Fruit fly (Drosophila melanogaster) whole organism, wandering third instar larva: ENCODE results near the gene Invadolysin.

Experiments used
- Abd-B ChIP-seq: fragments of >200 bp; optimal IDR thresholded peaks from 2 replicates; lab custom pipeline; 2017; ENCODE audit warnings: missing biosample characterization, missing genetic modification characterization
- CG32264 ChIP-seq: fragments of 200-800 bp; sonication (Bioruptor generic); optimal IDR thresholded peaks from 2 replicates; lab custom pipeline; 2016; ENCODE audit warnings: missing biosample characterization, missing genetic modification characterization
- CG9705 ChIP-seq: fragments of 200-800 bp; sonication (Bioruptor generic); optimal IDR thresholded peaks from 2 replicates; lab custom pipeline; 2018; ENCODE audit warnings: missing biosample characterization, mild to moderate bottlenecking, missing genetic modification characterization
- CrebA ChIP-seq: fragments of 200-800 bp; sonication (Bioruptor generic); optimal IDR thresholded peaks from 2 replicates; lab custom pipeline; 2016; ENCODE audit warnings: missing biosample characterization, mild to moderate bottlenecking, missing genetic modification characterization, borderline replicate concordance
- Dfd ChIP-seq: fragments of >200 bp; optimal IDR thresholded peaks from 2 replicates; lab custom pipeline; 2017; ENCODE audit warnings: missing biosample characterization, missing genetic modification characterization
- Dif ChIP-seq: fragments of 200-275, 200-300 bp; sonication (Bioruptor generic); optimal IDR thresholded peaks from 2 replicates; lab custom pipeline; 2018; ENCODE audit warnings: missing biosample characterization, missing genetic modification characterization; ENCODE audit not compliant: partially characterized antibody
- GATAd ChIP-seq: sonication (Bioruptor generic); optimal IDR thresholded peaks from 2 replicates; lab custom pipeline; 2016; ENCODE audit warnings: missing biosample characterization, missing genetic modification characterization
- HLH106 ChIP-seq: fragments of 200-800 bp; optimal IDR thresholded peaks from 3 replicates; lab custom pipeline; 2019; ENCODE audit warnings: missing biosample characterization, mild to moderate bottlenecking, missing genetic modification characterization, moderate library complexity
- Hnf4 ChIP-seq: fragments of 200-800 bp; sonication (Bioruptor generic); optimal IDR thresholded peaks from 2 replicates; lab custom pipeline; 2016; ENCODE audit warnings: missing biosample characterization, mild to moderate bottlenecking, missing genetic modification characterization
- Hr78 ChIP-seq: fragments of >200 bp; optimal IDR thresholded peaks from 2 replicates; lab custom pipeline; 2017; ENCODE audit warnings: missing biosample characterization, missing genetic modification characterization
- Hr83 ChIP-seq: fragments of 200-300 bp; sonication (Bioruptor generic); optimal IDR thresholded peaks from 2 replicates; lab custom pipeline; 2016; ENCODE audit warnings: missing biosample characterization, mild to moderate bottlenecking, missing genetic modification characterization, moderate library complexity; ENCODE audit not compliant: poor library complexity, severe bottlenecking
- Jra ChIP-seq: sonication (Bioruptor generic); optimal IDR thresholded peaks from 2 replicates; lab custom pipeline; 2016; ENCODE audit warnings: missing biosample characterization, missing genetic modification characterization
- Mio ChIP-seq: sonication (Bioruptor generic); optimal IDR thresholded peaks from 2 replicates; lab custom pipeline; 2016; ENCODE audit warnings: missing biosample characterization, missing genetic modification characterization
- Myc ChIP-seq: fragments of >200 bp; optimal IDR thresholded peaks from 2 replicates; lab custom pipeline; 2017
- N ChIP-seq: fragments of >200 bp; optimal IDR thresholded peaks from 2 replicates; lab custom pipeline; 2018; ENCODE audit warnings: missing biosample characterization, missing external identifiers, missing genetic modification characterization
- OdsH ChIP-seq: fragments of 200-800 bp; sonication (Bioruptor generic); optimal IDR thresholded peaks from 2 replicates; lab custom pipeline; 2016; ENCODE audit warnings: missing biosample characterization, mild to moderate bottlenecking, missing genetic modification characterization
- Rel ChIP-seq, 2 experiments: fragments of 200-800 bp; sonication (Bioruptor generic) in 1 of 2; optimal IDR thresholded peaks; 2 replicates in 1 of 2; 3 replicates in 1 of 2; lab custom pipeline; 2016 to 2019; ENCODE audit warnings: mild to moderate bottlenecking in 2 of 2, missing biosample characterization in 2 of 2, missing genetic modification characterization in 2 of 2, moderate library complexity in 1 of 2
- Sp1 ChIP-seq: fragments of 200-800 bp; sonication (Bioruptor generic); optimal IDR thresholded peaks from 3 replicates; lab custom pipeline; 2019; ENCODE audit warnings: missing biosample characterization, mild to moderate bottlenecking, missing genetic modification characterization, moderate library complexity
- Vsx2 ChIP-seq: fragments of 200-300, 225-300 bp; sonication (Bioruptor generic); optimal IDR thresholded peaks from 2 replicates; lab custom pipeline; 2018; ENCODE audit warnings: missing biosample characterization, missing genetic modification characterization; ENCODE audit not compliant: partially characterized antibody
- br ChIP-seq: fragments of 200-800 bp; sonication (Bioruptor generic); optimal IDR thresholded peaks from 2 replicates; lab custom pipeline; 2016; ENCODE audit warnings: missing biosample characterization, missing genetic modification characterization
- brk ChIP-seq: fragments of 200-800 bp; sonication (Bioruptor generic); optimal IDR thresholded peaks from 2 replicates; lab custom pipeline; 2016; ENCODE audit warnings: missing biosample characterization, mild to moderate bottlenecking, missing genetic modification characterization
- dl ChIP-seq, 2 experiments: fragments of 175-275, 200-275 bp in 1 of 2; fragments of 200-275 bp in 1 of 2; sonication (Bioruptor generic); optimal IDR thresholded peaks; lab custom pipeline; 2018; ENCODE audit warnings: mild to moderate bottlenecking in 2 of 2, missing biosample characterization in 2 of 2, missing genetic modification characterization in 2 of 2, moderate library complexity in 2 of 2; ENCODE audit not compliant: partially characterized antibody in 2 of 2, insufficient read depth in 1 of 2
- dmrt93B ChIP-seq: fragments of 200-800 bp; sonication (Bioruptor generic); optimal IDR thresholded peaks from 2 replicates; lab custom pipeline; 2018; ENCODE audit warnings: missing biosample characterization, mild to moderate bottlenecking, missing genetic modification characterization
- dsf ChIP-seq: sonication (Bioruptor generic); optimal IDR thresholded peaks from 2 replicates; lab custom pipeline; 2016; ENCODE audit warnings: missing biosample characterization, missing genetic modification characterization, borderline replicate concordance
- ey ChIP-seq: fragments of 200-800 bp; sonication (Bioruptor generic); optimal IDR thresholded peaks from 2 replicates; lab custom pipeline; 2016; ENCODE audit warnings: missing biosample characterization, missing genetic modification characterization
- foxo ChIP-seq, 2 experiments: fragments of 200-800 bp; sonication (Bioruptor generic); optimal IDR thresholded peaks; 2 replicates in 1 of 2; 3 replicates in 1 of 2; lab custom pipeline; 2016 to 2017; ENCODE audit warnings: missing biosample characterization in 2 of 2, missing genetic modification characterization in 2 of 2
- fru ChIP-seq: fragments of 200-800 bp; sonication (Bioruptor generic); optimal IDR thresholded peaks from 3 replicates; lab custom pipeline; 2016; ENCODE audit warnings: missing biosample characterization, mild to moderate bottlenecking, missing genetic modification characterization
- h ChIP-seq: fragments of 200-800 bp; sonication (Bioruptor generic); optimal IDR thresholded peaks from 3 replicates; lab custom pipeline; 2016; ENCODE audit warnings: missing biosample characterization, mild to moderate bottlenecking, missing genetic modification characterization
- jim ChIP-seq: fragments of 175-275, 200-325 bp; sonication (Bioruptor generic); optimal IDR thresholded peaks from 2 replicates; lab custom pipeline; 2016; ENCODE audit warnings: missing biosample characterization, mild to moderate bottlenecking, missing genetic modification characterization
- lola ChIP-seq: fragments of >200 bp; optimal IDR thresholded peaks from 2 replicates; lab custom pipeline; 2017; ENCODE audit warnings: missing biosample characterization, missing genetic modification characterization
- pan ChIP-seq: fragments of >200 bp; optimal IDR thresholded peaks from 2 replicates; lab custom pipeline; 2017
- psq ChIP-seq: fragments of 200-800 bp; sonication (Bioruptor generic); optimal IDR thresholded peaks from 3 replicates; lab custom pipeline; 2017; ENCODE audit warnings: missing biosample characterization, mild to moderate bottlenecking, missing genetic modification characterization, moderate library complexity
- rgr ChIP-seq: fragments of 200-800 bp; sonication (Bioruptor generic); optimal IDR thresholded peaks from 3 replicates; lab custom pipeline; 2016; ENCODE audit warnings: missing biosample characterization, mild to moderate bottlenecking, missing genetic modification characterization
- sage ChIP-seq: fragments of 200-800 bp; sonication (Bioruptor generic); optimal IDR thresholded peaks from 2 replicates; lab custom pipeline; 2016; ENCODE audit warnings: missing biosample characterization, mild to moderate bottlenecking, missing genetic modification characterization
- sv ChIP-seq: fragments of 200-800 bp; sonication (Bioruptor generic); optimal IDR thresholded peaks from 3 replicates; lab custom pipeline; 2016; ENCODE audit warnings: missing biosample characterization, missing genetic modification characterization
- tai ChIP-seq: sonication (Bioruptor generic); optimal IDR thresholded peaks from 2 replicates; lab custom pipeline; 2016; ENCODE audit warnings: missing biosample characterization, missing genetic modification characterization
- usp ChIP-seq: fragments of >200 bp; optimal IDR thresholded peaks from 2 replicates; lab custom pipeline; 2017; ENCODE audit warnings: missing biosample characterization, missing genetic modification characterization
- woc ChIP-seq: sonication (Bioruptor generic); optimal IDR thresholded peaks from 2 replicates; lab custom pipeline; 2016; ENCODE audit warnings: missing biosample characterization, mild to moderate bottlenecking, missing genetic modification characterization

Invadolysin gene

dm6 chr3R:10168483-10169064 is 24.1 kb downstream of the Invadolysin start (continued):
- TF ChIP-seq Rel (GFP tag; optimal IDR thresholded peaks at IDR 0.05; lab: Kevin White, UChicago) = no peak
- no peak for TF ChIP-seq Rel (tag; optimal IDR thresholded peaks at IDR 0.05; lab: Kevin White, UChicago)
- TF ChIP-seq dsf (GFP tag; lab: Kevin White, UChicago) = no peak
- TF ChIP-seq N (GFP tag; lab: Kevin White, UChicago) = no peak
- TF ChIP-seq lola = no peak
- TF ChIP-seq jim (GFP tag; lab: Kevin White, UChicago) = no peak
- TF ChIP-seq Hr83 = peak; percentile 52
- TF ChIP-seq Sp1 (GFP tag; lab: Kevin White, UChicago) = peak; percentile 61
- TF ChIP-seq woc (GFP tag; lab: Kevin White, UChicago) = peak; percentile 57
- TF ChIP-seq Myc (lab: Kevin White, UChicago) = no peak
- peak; percentile 56 for TF ChIP-seq fru (GFP tag; lab: Kevin White, UChicago)
- peak; percentile 20 for TF ChIP-seq Hnf4 (GFP tag; lab: Kevin White, UChicago)
- TF ChIP-seq GATAd (GFP tag; lab: Kevin White, UChicago) = no peak
- TF ChIP-seq h (GFP tag; lab: Kevin White, UChicago) = peak; percentile 35
- TF ChIP-seq dmrt93B (GFP tag; lab: Kevin White, UChicago) = peak; percentile 57

- TF ChIP-seq OdsH (GFP tag; lab: Kevin White, UChicago) (peak; percentile 15), brk (no peak)
Observed at dm6 chr3R:10169124-10169766, 24.8 kb downstream of the Invadolysin start.

- TF ChIP-seq pan (lab: Kevin White, UChicago) = no peak
- no peak for TF ChIP-seq tai (GFP tag; lab: Kevin White, UChicago)
- TF ChIP-seq fru (GFP tag; lab: Kevin White, UChicago) = peak; percentile 90
- TF ChIP-seq N (GFP tag; lab: Kevin White, UChicago) = no peak
- peak; percentile 60 to 85 for TF ChIP-seq dl (GFP tag; optimal IDR thresholded peaks at IDR 0.05; lab: Kevin White, UChicago; ENCODE audit: insufficient read depth in 1 of 2, partially characterized antibody in 2 of 2)
- peak; percentile 85 for TF ChIP-seq br (GFP tag; lab: Kevin White, UChicago)
- peak; percentile 88 for TF ChIP-seq sage (GFP tag; lab: Kevin White, UChicago)
- TF ChIP-seq HLH106 (tag; lab: Kevin White, UChicago) = peak; percentile 96
- no peak for TF ChIP-seq Hr78 (GFP tag; lab: Kevin White, UChicago)
- peak; percentile 69 for TF ChIP-seq Hnf4 (GFP tag; lab: Kevin White, UChicago)
- peak; percentile 80 for TF ChIP-seq woc (GFP tag; lab: Kevin White, UChicago)
- peak; percentile 28 to 95 for TF ChIP-seq foxo (GFP tag; optimal IDR thresholded peaks at IDR 0.05; lab: Kevin White, UChicago)
- TF ChIP-seq Dfd (GFP tag; lab: Kevin White, UChicago) = peak; percentile 5
- TF ChIP-seq CG9705 (GFP tag; lab: Kevin White, UChicago) = peak; percentile 88
- TF ChIP-seq lola = no peak
- peak; percentile 50 for TF ChIP-seq jim (GFP tag; lab: Kevin White, UChicago)
- TF ChIP-seq OdsH (GFP tag; lab: Kevin White, UChicago) = peak; percentile 91
- TF ChIP-seq rgr (GFP tag; lab: Kevin White, UChicago) = peak; percentile 93
- TF ChIP-seq ey (GFP tag; lab: Kevin White, UChicago) = peak; percentile 79
- TF ChIP-seq h (GFP tag; lab: Kevin White, UChicago) = peak; percentile 89
- peak; percentile 8 for TF ChIP-seq dsf (GFP tag; lab: Kevin White, UChicago)
- TF ChIP-seq Jra (GFP tag; lab: Kevin White, UChicago) = peak; percentile 12
- peak; percentile 7 for TF ChIP-seq Myc (lab: Kevin White, UChicago)
- peak; percentile 70 for TF ChIP-seq CG32264
- peak; percentile 72 for TF ChIP-seq sv (GFP tag; lab: Kevin White, UChicago)
- peak; percentile 67 for TF ChIP-seq Hr83
- peak; percentile 37 for TF ChIP-seq Rel (GFP tag; optimal IDR thresholded peaks at IDR 0.05; lab: Kevin White, UChicago)
- peak; percentile 77 for TF ChIP-seq Rel (tag; optimal IDR thresholded peaks at IDR 0.05; lab: Kevin White, UChicago)
- peak; percentile 86 for TF ChIP-seq Dif (GFP tag; lab: Kevin White, UChicago)
- TF ChIP-seq brk = peak; percentile 72
- peak; percentile 15 for TF ChIP-seq CrebA (GFP tag; lab: Kevin White, UChicago)
- peak; percentile 94 for TF ChIP-seq psq (GFP tag; lab: Kevin White, UChicago)
- TF ChIP-seq dmrt93B (GFP tag; lab: Kevin White, UChicago) = peak; percentile 88
- peak; percentile 40 for TF ChIP-seq GATAd (GFP tag; lab: Kevin White, UChicago)
- TF ChIP-seq Sp1 (GFP tag; lab: Kevin White, UChicago) = peak; percentile 94
- no peak for TF ChIP-seq Abd-B (GFP tag; lab: Kevin White, UChicago)
- peak; percentile 31 for TF ChIP-seq Vsx2 (GFP tag; lab: Kevin White, UChicago)
- no peak for TF ChIP-seq usp
- peak; percentile 30 for TF ChIP-seq Mio (GFP tag; lab: Kevin White, UChicago)
Observed at dm6 chr3R:10170356-10170876, 25.9 kb downstream of the Invadolysin start, which contains the start of gene Best1. Gene Best1, minus strand, starts transcription at chr3R:10170487.
